Worm (Caenorhabditis elegans): ENCODE results near the gene mix-1.

DNA sequence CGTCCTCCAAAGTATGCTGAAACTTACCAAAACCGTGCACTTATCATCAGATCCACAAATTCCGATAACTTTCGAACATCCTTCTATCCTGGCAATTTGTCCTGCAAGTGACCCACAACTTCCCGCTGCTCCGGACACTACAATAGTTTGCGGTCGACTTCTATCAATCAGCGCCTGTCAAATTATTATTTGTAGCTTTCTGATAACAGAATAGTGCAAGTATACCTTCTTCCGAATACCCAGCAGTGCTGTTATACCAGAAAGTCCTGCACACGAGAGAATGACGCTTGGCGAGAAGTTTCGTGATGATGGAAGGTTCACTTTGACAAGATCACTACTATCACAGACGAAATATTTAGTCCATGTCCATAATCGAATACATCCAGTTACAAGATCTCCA is 35.3 kb downstream of the mix-1 start:
- TF ChIP-seq eyg-1 (tag; optimal IDR thresholded peaks at IDR 0.05) (no peak), rnt-1 (tag; optimal IDR thresholded peaks at IDR 0.05) (no peak), elt-2 (tag; optimal IDR thresholded peaks at IDR 0.05) (no peak), pha-4 (tag; optimal IDR thresholded peaks at IDR 0.05) (no peak), dmd-4 (tag; optimal IDR thresholded peaks at IDR 0.05; ENCODE audit: borderline replicate concordance) (no peak), ahr-1 (tag; optimal IDR thresholded peaks at IDR 0.05) (no peak), ama-1 (optimal IDR thresholded peaks at IDR 0.05) (no peak), ceh-19 (GFP tag; optimal IDR thresholded peaks at IDR 0.05) (no peak), nfya-1 (tag; optimal IDR thresholded peaks at IDR 0.05) (no peak), nhr-11 (tag; optimal IDR thresholded peaks at IDR 0.05) (no peak), syd-9 (tag; optimal IDR thresholded peaks at IDR 0.05) (no peak)
